Worm (Caenorhabditis elegans): ENCODE data around the gene srg-27.

- TF ChIP-seq ceh-36 (tag; optimal IDR thresholded peaks at IDR 0.05) (no peak), tbx-11 (GFP tag; IDR thresholded peaks at IDR 0.05) (no peak), ceh-13 (GFP tag; optimal IDR thresholded peaks at IDR 0.05) (no peak), scrt-1 (GFP tag; IDR thresholded peaks at IDR 0.05) (no peak)
Observed at ce11 chrV:5322815-5323214, 16.8 kb upstream of the srg-27 start.
